Fruit fly (Drosophila melanogaster) whole organism, adult: Measurements from ENCODE around the gene Lsp1gamma.

ENCODE experiments used
- CG7045 ChIP-seq: fragments of 200-800 bp; sonication (Bioruptor generic); optimal IDR thresholded peaks from 2 replicates; lab custom pipeline; 2017; ENCODE audit warnings: missing biosample characterization, mild to moderate bottlenecking, missing genetic modification characterization
- CG7101 ChIP-seq: fragments of 200-800 bp; sonication (Bioruptor generic); optimal IDR thresholded peaks from 2 replicates; lab custom pipeline; 2018; ENCODE audit warnings: missing biosample characterization, mild to moderate bottlenecking, missing genetic modification characterization, moderate library complexity
- Mnt ChIP-seq: fragments of 200-800 bp; sonication (Bioruptor generic); optimal IDR thresholded peaks from 2 replicates; lab custom pipeline; 2016; ENCODE audit warnings: missing biosample characterization, mild to moderate bottlenecking, missing genetic modification characterization
- cnc ChIP-seq, 2 experiments: fragments of >200 bp; optimal IDR thresholded peaks; 2 replicates each; lab custom pipeline; 2017
- kay ChIP-seq: fragments of 200-800 bp; sonication (Bioruptor generic); peaks from one replicate; lab custom pipeline; 2016; ENCODE audit warnings: missing biosample characterization, missing genetic modification characterization, borderline replicate concordance
- toe ChIP-seq: fragments of 200-800 bp; sonication (Bioruptor generic); optimal IDR thresholded peaks from 2 replicates; lab custom pipeline; 2016; ENCODE audit warnings: missing biosample characterization, missing genetic modification characterization

- no peak for TF ChIP-seq kay (GFP tag; lab: Kevin White, UChicago)
- TF ChIP-seq Mnt (GFP tag; lab: Kevin White, UChicago) = no peak
- no peak for TF ChIP-seq CG7101 (tag; lab: Kevin White, UChicago)
- TF ChIP-seq toe (GFP tag; lab: Kevin White, UChicago) = no peak
- TF ChIP-seq cnc (optimal IDR thresholded peaks at IDR 0.05; lab: Kevin White, UChicago) = no peak
- no peak for TF ChIP-seq CG7045 (GFP tag; lab: Kevin White, UChicago)
Observed at dm6 chr3L:26690-27271, 39.4 kb upstream of the Lsp1gamma start.
